Worm (Caenorhabditis elegans) whole organism, L1 larva: ENCODE data around the gene acbp-7.

Source experiments
- C16A3.4 ChIP-seq: fragments of 150-350 bp; optimal IDR thresholded peaks from 2 replicates; lab custom pipeline; 2014; ENCODE audit warnings: missing biosample characterization, missing genetic modification characterization
- C34B4.2 ChIP-seq: sonication (generic microtip); optimal IDR thresholded peaks from 2 replicates; lab custom pipeline; 2017; ENCODE audit warnings: mild to moderate bottlenecking, missing genetic modification characterization, missing compliant biosample characterization
- alr-1 ChIP-seq: fragments of 200-800 bp; sonication (Bioruptor generic); optimal IDR thresholded peaks from 2 replicates; lab custom pipeline; 2018; ENCODE audit warnings: borderline replicate concordance, mild to moderate bottlenecking, missing genetic modification characterization, missing compliant biosample characterization
- aly-2 ChIP-seq: fragments of 150-350 bp; optimal IDR thresholded peaks from 2 replicates; lab custom pipeline; 2014; ENCODE audit warnings: missing biosample characterization, missing genetic modification characterization
- ceh-63 ChIP-seq: fragments of 200-800 bp; sonication (Bioruptor generic); optimal IDR thresholded peaks from 2 replicates; lab custom pipeline; 2018; ENCODE audit warnings: mild to moderate bottlenecking, missing genetic modification characterization, missing compliant biosample characterization
- ceh-8 ChIP-seq: fragments of 200-800 bp; sonication (Bioruptor generic); optimal IDR thresholded peaks from 2 replicates; lab custom pipeline; 2018; ENCODE audit warnings: mild to moderate bottlenecking, missing genetic modification characterization, moderate library complexity, missing compliant biosample characterization
- ceh-82 ChIP-seq, 3 experiments: fragments of 150-350 bp in 1 of 3; sonication (generic microtip) in 2 of 3; optimal IDR thresholded peaks; 2 replicates each; lab custom pipeline; 2014 to 2017; ENCODE audit warnings: missing biosample characterization in 3 of 3, missing genetic modification characterization in 3 of 3
- ceh-90 ChIP-seq: sonication (generic microtip); optimal IDR thresholded peaks from 2 replicates; lab custom pipeline; 2016; ENCODE audit warnings: missing genetic modification characterization, missing compliant biosample characterization
- ces-1 ChIP-seq: fragments of 150-350 bp; optimal IDR thresholded peaks from 2 replicates; lab custom pipeline; 2014; ENCODE audit warnings: missing biosample characterization, missing genetic modification reagents, missing genetic modification characterization
- dpl-1 ChIP-seq, 3 experiments: fragments of 150-350 bp in 2 of 3; sonication (generic microtip) in 1 of 3; optimal IDR thresholded peaks; 2 replicates each; lab custom pipeline; 2014 to 2017; ENCODE audit warnings: missing biosample characterization in 3 of 3, missing genetic modification characterization in 3 of 3, missing genetic modification reagents in 3 of 3
- dsc-1 ChIP-seq: sonication (generic microtip); optimal IDR thresholded peaks from 2 replicates; lab custom pipeline; 2016; ENCODE audit warnings: mild to moderate bottlenecking, missing genetic modification characterization, missing compliant biosample characterization
- efl-1 ChIP-seq, 4 experiments: fragments of 150-350 bp; optimal IDR thresholded peaks in 3 of 4; peaks in 1 of 4; 1 replicate in 1 of 4; 2 replicates in 3 of 4; lab custom pipeline; 2014; ENCODE audit warnings: missing biosample characterization in 2 of 4, missing genetic modification characterization in 2 of 4, missing genetic modification reagents in 2 of 4
- egl-13 ChIP-seq: sonication (generic microtip); optimal IDR thresholded peaks from 2 replicates; lab custom pipeline; 2016; ENCODE audit warnings: missing genotype, missing genetic modification reagents, missing genetic modification characterization, missing compliant biosample characterization
- elt-2 ChIP-seq: sonication (generic microtip); optimal IDR thresholded peaks from 2 replicates; lab custom pipeline; 2016; ENCODE audit warnings: missing genetic modification characterization, mild to moderate bottlenecking, inconsistent platforms, missing compliant biosample characterization, missing genetic modification reagents
- fkh-10 ChIP-seq: sonication (generic microtip); optimal IDR thresholded peaks from 2 replicates; lab custom pipeline; 2017; ENCODE audit warnings: missing biosample characterization, missing genetic modification reagents, missing genetic modification characterization
- fkh-4 ChIP-seq: sonication (generic microtip); optimal IDR thresholded peaks from 2 replicates; lab custom pipeline; 2016; ENCODE audit warnings: missing compliant biosample characterization, missing genetic modification characterization, borderline replicate concordance
- fkh-8 ChIP-seq: sonication (generic microtip); optimal IDR thresholded peaks from 2 replicates; lab custom pipeline; 2016; ENCODE audit warnings: mild to moderate bottlenecking, missing genetic modification characterization, missing compliant biosample characterization
- hlh-17 ChIP-seq: fragments of 200-800 bp; sonication (Bioruptor generic); optimal IDR thresholded peaks from 2 replicates; lab custom pipeline; 2018; ENCODE audit warnings: missing genetic modification characterization, mild to moderate bottlenecking, missing compliant biosample characterization, moderate library complexity, borderline replicate concordance
- isw-1 ChIP-seq: fragments of 200-800 bp; sonication (Bioruptor generic); IDR thresholded peaks from 2 replicates; pipeline ENCODE4 v1.3.6; 2022; ENCODE audit warnings: missing genetic modification characterization, missing compliant biosample characterization
- jun-1 ChIP-seq: fragments of 150-350 bp; optimal IDR thresholded peaks from 2 replicates; lab custom pipeline; 2014; ENCODE audit warnings: missing biosample characterization, missing genetic modification reagents, missing genetic modification characterization
- lin-13 ChIP-seq: fragments of 150-350 bp; optimal IDR thresholded peaks from 2 replicates; lab custom pipeline; 2014; ENCODE audit warnings: missing biosample characterization, missing genetic modification reagents, missing genetic modification characterization
- lin-15B ChIP-seq: fragments of 150-350 bp; sonication (generic microtip); optimal IDR thresholded peaks from 3 replicates; lab custom pipeline; 2014; ENCODE audit warnings: missing biosample characterization, missing genetic modification characterization
- lin-35 ChIP-seq, 2 experiments: fragments of 150-350 bp; optimal IDR thresholded peaks; 2 replicates each; lab custom pipeline; 2014; ENCODE audit warnings: missing biosample characterization in 2 of 2, missing genetic modification characterization in 2 of 2, missing genetic modification reagents in 2 of 2
- lir-3 ChIP-seq: sonication (generic microtip); optimal IDR thresholded peaks from 2 replicates; lab custom pipeline; 2016; ENCODE audit warnings: mild to moderate bottlenecking, missing genetic modification characterization, moderate library complexity, missing compliant biosample characterization; ENCODE audit not compliant: poor library complexity
- lsy-2 ChIP-seq, 2 experiments: fragments of 150-350 bp; optimal IDR thresholded peaks; 2 replicates each; lab custom pipeline; 2014; ENCODE audit warnings: missing biosample characterization in 2 of 2, missing genetic modification characterization in 2 of 2
- mdl-1 ChIP-seq, 2 experiments: fragments of 150-350 bp; optimal IDR thresholded peaks; 2 replicates each; lab custom pipeline; 2014 to 2017; ENCODE audit warnings: missing biosample characterization in 2 of 2, missing genetic modification characterization in 2 of 2, inconsistent platforms in 1 of 2
- mef-2 ChIP-seq: fragments of 150-350 bp; optimal IDR thresholded peaks from 2 replicates; lab custom pipeline; 2014; ENCODE audit warnings: missing biosample characterization, missing genetic modification characterization
- mep-1 ChIP-seq: fragments of 150-350 bp; optimal IDR thresholded peaks from 2 replicates; lab custom pipeline; 2014; ENCODE audit warnings: missing biosample characterization, missing genetic modification characterization
- nhr-237 ChIP-seq: fragments of 150-350 bp; optimal IDR thresholded peaks from 2 replicates; lab custom pipeline; 2014; ENCODE audit warnings: missing biosample characterization, missing genetic modification characterization
- nhr-28 ChIP-seq: fragments of 150-350 bp; optimal IDR thresholded peaks from 2 replicates; lab custom pipeline; 2014; ENCODE audit warnings: missing biosample characterization, missing genetic modification characterization
- nhr-71 ChIP-seq: sonication (generic microtip); optimal IDR thresholded peaks from 2 replicates; lab custom pipeline; 2016; ENCODE audit warnings: mild to moderate bottlenecking, missing genetic modification characterization, moderate library complexity, missing compliant biosample characterization
- nhr-76 ChIP-seq: sonication (generic microtip); optimal IDR thresholded peaks from 2 replicates; lab custom pipeline; 2017; ENCODE audit warnings: missing biosample characterization, missing genetic modification characterization
- nhr-85 ChIP-seq: sonication (generic microtip); peaks from one replicate; lab custom pipeline; 2016; ENCODE audit warnings: missing genetic modification characterization, inconsistent platforms, missing compliant biosample characterization
- nhr-90 ChIP-seq: sonication (generic microtip); optimal IDR thresholded peaks from 2 replicates; lab custom pipeline; 2016; ENCODE audit warnings: mild to moderate bottlenecking, missing genetic modification characterization, missing compliant biosample characterization; ENCODE audit not compliant: poor library complexity
- pag-3 ChIP-seq: sonication (generic microtip); optimal IDR thresholded peaks from 2 replicates; lab custom pipeline; 2017; ENCODE audit warnings: missing genetic modification characterization, mild to moderate bottlenecking, missing compliant biosample characterization, antibody characterized with exemption, borderline replicate concordance; ENCODE audit not compliant: insufficient read depth
- rnt-1 ChIP-seq: sonication (generic microtip); optimal IDR thresholded peaks from 2 replicates; lab custom pipeline; 2016; ENCODE audit warnings: mild to moderate bottlenecking, missing genetic modification characterization, moderate library complexity, missing compliant biosample characterization
- snpc-4 ChIP-seq: fragments of 150-350 bp; optimal IDR thresholded peaks from 2 replicates; lab custom pipeline; 2014; ENCODE audit warnings: missing biosample characterization, missing genetic modification characterization
- snu-23 ChIP-seq: sonication (generic microtip); optimal IDR thresholded peaks from 2 replicates; lab custom pipeline; 2016; ENCODE audit warnings: missing genetic modification characterization, missing compliant biosample characterization
- sptf-1 ChIP-seq: fragments of 150-350 bp; optimal IDR thresholded peaks from 2 replicates; lab custom pipeline; 2014; ENCODE audit warnings: missing biosample characterization, missing genetic modification characterization
- tbx-2 ChIP-seq: sonication (generic microtip); optimal IDR thresholded peaks from 2 replicates; lab custom pipeline; 2016; ENCODE audit warnings: missing genetic modification characterization, missing compliant biosample characterization
- tlp-1 ChIP-seq: fragments of 150-350 bp; optimal IDR thresholded peaks from 2 replicates; lab custom pipeline; 2014; ENCODE audit warnings: missing biosample characterization, missing genetic modification characterization
- unc-86 ChIP-seq: sonication (generic microtip); optimal IDR thresholded peaks from 2 replicates; lab custom pipeline; 2016; ENCODE audit warnings: missing genetic modification characterization, missing compliant biosample characterization
- unc-98 ChIP-seq: fragments of 200-800 bp; sonication (Bioruptor generic); IDR thresholded peaks from 2 replicates; pipeline ENCODE4 v1.3.6; 2022; ENCODE audit warnings: missing genetic modification characterization, missing compliant biosample characterization
- vab-15 ChIP-seq: sonication (generic microtip); optimal IDR thresholded peaks from 2 replicates; lab custom pipeline; 2017; ENCODE audit warnings: missing genotype, mild to moderate bottlenecking, missing genetic modification characterization, missing compliant biosample characterization
- xbp-1 ChIP-seq: sonication (generic microtip); optimal IDR thresholded peaks from 2 replicates; lab custom pipeline; 2016; ENCODE audit warnings: missing genetic modification characterization, missing compliant biosample characterization
- zip-4 ChIP-seq: fragments of 200-800 bp; sonication (Bioruptor generic); optimal IDR thresholded peaks from 2 replicates; lab custom pipeline; 2018; ENCODE audit warnings: mild to moderate bottlenecking, missing genetic modification characterization, moderate library complexity, missing compliant biosample characterization

acbp-7 gene

DNA sequence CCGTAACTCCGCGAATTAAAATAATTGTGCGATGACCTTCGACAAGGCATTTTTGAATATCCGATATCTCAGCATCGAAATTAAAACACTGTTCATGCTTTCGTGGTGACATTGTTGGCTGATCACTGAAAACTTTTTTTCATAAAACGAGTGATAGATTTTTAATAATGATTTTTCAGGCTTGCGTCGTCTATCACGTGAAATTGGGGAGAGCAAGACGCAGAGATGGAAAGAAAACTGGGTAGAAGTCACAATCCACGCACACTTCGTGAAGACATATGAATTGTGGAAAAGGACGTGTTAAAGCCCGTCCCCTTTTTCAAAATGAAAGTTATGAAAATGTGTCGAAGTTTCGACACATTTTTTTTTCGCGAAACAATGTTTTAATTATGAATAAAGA is 12.2 kb downstream of the acbp-7 start, which contains the start of gene nonu-1:
TSS of gene nonu-1 (minus strand) at position 169 of the 400 bp plus-strand sequence.
- TF ChIP-seq mdl-1 (tag; optimal IDR thresholded peaks at IDR 0.05; lab: Kevin White, UChicago) (peak in 1 of 2 experiments; percentile 12), C34B4.2 (tag; lab: Kevin White, UChicago) (no peak), nhr-76 (tag; lab: Kevin White, UChicago) (no peak), C16A3.4 (tag; lab: Kevin White, UChicago) (no peak), snu-23 (no peak), fkh-10 (no peak), nhr-85 (tag; lab: Kevin White, UChicago) (no peak), efl-1 (optimal IDR thresholded peaks at IDR 0.05; lab: Kevin White, UChicago) (no peak), efl-1 (GFP tag; optimal IDR thresholded peaks at IDR 0.05 in 1 of 2; lab: Kevin White, UChicago) (peak in 1 of 2 experiments; percentile 78), sptf-1 (tag; lab: Kevin White, UChicago) (no peak), lin-35 (GFP tag; optimal IDR thresholded peaks at IDR 0.05; lab: Kevin White, UChicago) (peak in 1 of 2 experiments; percentile 21), nhr-28 (no peak), lsy-2 (tag; optimal IDR thresholded peaks at IDR 0.05; lab: Kevin White, UChicago) (no peak), xbp-1 (no peak), nhr-71 (tag; lab: Kevin White, UChicago) (no peak), fkh-8 (tag; lab: Kevin White, UChicago) (peak; percentile 6), tlp-1 (tag; lab: Kevin White, UChicago) (no peak), ceh-82 (tag; optimal IDR thresholded peaks at IDR 0.05; lab: Kevin White, UChicago) (no peak), unc-98 (no peak), egl-13 (no peak), elt-2 (peak; percentile 9), tbx-2 (no peak), nhr-237 (no peak), ceh-8 (GFP tag; lab: Kevin White, UChicago) (no peak), fkh-4 (tag; lab: Kevin White, UChicago) (peak; percentile 0), jun-1 (tag; lab: Kevin White, UChicago) (no peak), ceh-90 (tag; lab: Kevin White, UChicago) (no peak), lir-3 (tag; lab: Kevin White, UChicago) (no peak), zip-4 (no peak), ceh-63 (GFP tag; lab: Kevin White, UChicago) (no peak), nhr-90 (no peak), snpc-4 (tag; lab: Kevin White, UChicago) (no peak), pag-3 (no peak), mef-2 (tag; lab: Kevin White, UChicago) (no peak), isw-1 (GFP tag; lab: Robert Waterston, UW) (no peak), dpl-1 (GFP tag; optimal IDR thresholded peaks at IDR 0.05; lab: Kevin White, UChicago) (no peak), hlh-17 (GFP tag; lab: Kevin White, UChicago) (no peak), mep-1 (tag; lab: Kevin White, UChicago) (no peak), vab-15 (tag; lab: Kevin White, UChicago) (no peak), aly-2 (no peak), lin-13 (no peak), lin-15B (no peak), rnt-1 (tag; lab: Kevin White, UChicago) (peak; percentile 13), ces-1 (no peak), dsc-1 (tag; lab: Kevin White, UChicago) (no peak), alr-1 (tag; lab: Kevin White, UChicago) (peak; percentile 8), unc-86 (tag; lab: Kevin White, UChicago) (no peak)
- TF ChIP-seq, all 84 proteins: peak for 8
